Worm (Caenorhabditis elegans) whole organism, L4/young adult: Measurements from ENCODE around the gene irld-57.
A peak's percentile ranks its signal among the peaks of the same experiment; 100 is the strongest.
"Not testable (repeated sequence)": the region's sequence is repeated elsewhere in the genome, so short reads cannot be mapped to it uniquely, and the experiment has no call there.

Experiments used
- W03F9.2 ChIP-seq: fragments of 150-350 bp; optimal IDR thresholded peaks from 2 replicates; lab custom pipeline; 2014; ENCODE audit warnings: missing biosample characterization, missing genetic modification characterization
- dao-5 ChIP-seq: sonication (generic microtip); optimal IDR thresholded peaks from 2 replicates; lab custom pipeline; 2016; ENCODE audit warnings: missing genotype, missing genetic modification characterization, moderate library complexity, missing compliant biosample characterization
- him-1 ChIP-seq: sonication (generic microtip); optimal IDR thresholded peaks from 2 replicates; lab custom pipeline; 2016; ENCODE audit warnings: missing genotype, missing genetic modification reagents, missing genetic modification characterization, missing compliant biosample characterization

Gene irld-57

DNA sequence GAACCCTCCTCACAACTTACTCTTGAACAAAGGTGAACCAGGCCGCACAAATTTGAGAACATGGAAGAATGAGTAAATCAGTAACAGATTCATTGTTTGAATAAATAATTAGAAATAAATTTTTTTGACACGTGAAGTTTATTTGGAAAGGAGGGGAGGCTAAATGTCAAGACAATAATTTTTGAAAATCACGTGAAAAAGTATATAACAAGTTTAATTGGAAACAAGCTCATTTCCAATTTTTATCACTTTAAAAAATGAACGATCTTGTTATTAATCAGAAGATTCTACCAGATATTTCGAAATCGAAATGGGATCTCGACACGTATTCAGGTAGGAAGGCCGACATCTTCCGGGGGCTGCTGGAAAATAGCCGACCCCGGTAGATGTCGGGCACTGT lies at the start of gene irld-57, which contains the start of gene sfxn-1.3:
irld-57 (minus strand) TSS at position 101 of the 400 bp plus-strand sequence.
sfxn-1.3 (plus strand) TSS at position 232 of the 400 bp plus-strand sequence.
- TF ChIP-seq dao-5 (tag; lab: Kevin White, UChicago) = no peak
- no peak for TF ChIP-seq W03F9.2
- TF ChIP-seq him-1 = no peak

DNA sequence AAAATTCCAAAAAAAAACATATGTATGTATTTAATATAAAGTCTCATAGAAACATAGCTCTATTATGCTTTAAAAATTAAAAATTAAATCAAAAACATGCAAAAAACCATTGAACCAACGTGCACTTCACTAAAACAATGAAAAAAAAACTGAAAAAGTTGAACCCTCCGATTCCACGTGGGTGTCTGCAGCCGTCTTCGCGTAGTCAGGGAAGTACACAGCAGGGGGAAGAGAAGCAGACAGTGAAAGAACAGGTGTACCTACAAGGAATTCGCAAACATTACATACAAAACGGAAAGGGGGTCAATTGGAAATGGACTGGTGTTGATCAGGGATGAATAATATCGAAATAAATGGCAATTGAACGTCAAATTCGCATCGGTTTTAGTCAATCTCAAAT lies 47.4 kb upstream of the irld-57 start:
- TF ChIP-seq him-1 = no peak
- TF ChIP-seq W03F9.2 = no peak
- no peak for TF ChIP-seq dao-5 (tag; lab: Kevin White, UChicago)

- TF ChIP-seq dao-5 (tag; lab: Kevin White, UChicago) = no peak
- no peak for TF ChIP-seq W03F9.2
- no peak for TF ChIP-seq him-1
Observed at ce11 chrV:15773141-15773540, 46.6 kb upstream of the irld-57 start, which contains the start of gene nhr-60. TSS of gene nhr-60 (minus strand) at chrV:15773241.

DNA sequence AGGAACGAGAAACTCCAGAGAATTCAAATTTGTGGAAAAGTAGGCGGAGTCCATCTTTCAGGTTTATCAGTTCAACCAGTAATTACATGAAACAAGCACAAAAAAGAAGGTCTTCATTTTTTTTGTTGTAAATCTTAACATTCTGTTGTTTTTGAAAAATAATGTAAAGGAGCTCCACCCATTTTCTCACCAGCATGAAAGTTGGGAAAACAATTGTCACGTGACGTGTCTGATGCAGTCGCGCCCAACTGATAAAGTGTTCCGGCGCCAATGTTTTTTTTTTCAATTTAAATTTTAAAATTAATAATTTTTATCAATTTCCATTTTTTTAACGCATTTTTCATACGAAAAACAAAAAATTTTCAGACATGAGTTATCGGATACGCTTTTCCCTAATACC lies 42.6 kb upstream of the irld-57 start, which contains the start of gene F57A10.4:
F57A10.4 (plus strand) TSS at position 367 of the 400 bp plus-strand sequence.
- no peak for TF ChIP-seq him-1
- no peak for TF ChIP-seq dao-5 (tag; lab: Kevin White, UChicago)
- no peak for TF ChIP-seq W03F9.2

- TF ChIP-seq him-1 = peak; percentile 47
- TF ChIP-seq dao-5 (tag; lab: Kevin White, UChicago) = no peak
- TF ChIP-seq W03F9.2 = peak; percentile 95
Observed at ce11 chrV:15766122-15766594, 39.6 kb upstream of the irld-57 start, which contains the start of the genes haf-3 and F57A10.2. TSS of gene haf-3 (minus strand) at chrV:15766172. TSS of gene F57A10.2 (plus strand) at chrV:15766575.

- no peak for TF ChIP-seq dao-5 (tag; lab: Kevin White, UChicago)
- no peak for TF ChIP-seq W03F9.2
- TF ChIP-seq him-1 = no peak
Observed at ce11 chrV:15758449-15758848, 31.9 kb upstream of the irld-57 start, which contains the start of gene str-9. TSS of gene str-9 (plus strand) at chrV:15758749.

DNA sequence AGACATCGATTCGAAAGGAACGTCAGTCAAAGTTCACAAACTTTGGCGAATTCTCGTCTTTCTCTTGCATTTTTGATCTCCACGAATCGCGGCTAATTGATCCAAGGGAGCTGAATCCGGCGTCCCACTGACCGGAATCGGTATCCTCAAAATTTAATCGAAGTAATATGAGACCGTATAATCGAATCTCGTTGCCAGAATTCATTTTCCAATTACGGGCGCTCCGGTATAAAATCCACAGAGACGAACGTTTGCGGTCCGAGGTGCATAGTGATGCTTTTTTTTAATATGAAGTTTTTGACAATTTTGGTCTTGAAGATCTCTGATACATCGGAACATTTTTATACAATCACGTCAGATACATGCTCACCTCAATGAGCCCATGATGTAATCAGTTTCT lies 31.1 kb upstream of the irld-57 start:
- no peak for TF ChIP-seq him-1
- no peak for TF ChIP-seq dao-5 (tag; lab: Kevin White, UChicago)
- no peak for TF ChIP-seq W03F9.2

DNA sequence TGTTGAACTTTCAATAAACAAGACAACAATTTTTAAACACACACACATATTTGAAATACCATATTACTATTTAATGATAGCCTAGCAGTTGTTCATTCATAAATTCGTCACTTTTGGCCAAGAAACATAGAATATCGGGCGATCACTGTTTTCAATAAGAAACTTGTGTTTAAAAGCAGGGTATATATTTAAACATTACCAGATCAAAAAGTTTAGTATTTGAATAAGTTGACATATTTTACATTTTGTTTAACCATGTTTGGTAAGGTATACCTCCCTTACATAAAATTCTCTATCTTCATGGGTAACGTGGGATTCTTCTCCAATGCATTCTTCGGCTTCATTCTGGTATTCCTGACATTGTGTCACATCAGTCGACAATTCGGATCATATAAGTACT lies 28.2 kb upstream of the irld-57 start, which contains the start of gene str-8:
str-8 (plus strand) TSS at position 301 of the 400 bp plus-strand sequence.
- not testable (repeated sequence) for TF ChIP-seq dao-5 (tag; lab: Kevin White, UChicago); W03F9.2; him-1

DNA sequence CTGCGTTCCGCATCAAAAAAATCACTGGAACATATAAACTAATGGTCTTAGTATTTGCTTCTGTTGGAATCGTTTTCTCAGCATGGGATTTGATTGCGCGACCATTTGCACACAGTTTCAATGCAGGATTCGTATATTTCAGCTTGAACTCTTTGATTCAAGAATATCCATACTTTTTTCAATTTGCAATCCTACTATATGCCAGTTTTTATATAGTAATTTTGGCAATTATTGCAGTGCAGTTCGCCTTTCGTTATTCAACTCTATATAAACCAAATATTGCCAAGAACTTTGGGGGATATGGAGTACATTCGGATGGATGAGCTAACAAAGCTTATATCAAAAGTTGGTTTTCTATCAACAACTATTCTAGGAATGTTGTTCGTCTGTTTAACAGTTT lies 26.4 kb upstream of the irld-57 start, which contains the start of gene str-5:
str-5 (plus strand) TSS at position 301 of the 400 bp plus-strand sequence.
- TF ChIP-seq dao-5 (tag; lab: Kevin White, UChicago); W03F9.2; him-1: not testable (repeated sequence)

- TF ChIP-seq him-1 = no peak
- no peak for TF ChIP-seq W03F9.2
- no peak for TF ChIP-seq dao-5 (tag; lab: Kevin White, UChicago)
Observed at ce11 chrV:15752049-15752448, 25.5 kb upstream of the irld-57 start, which contains the start of gene str-43. TSS of gene str-43 (minus strand) at chrV:15752149.

DNA sequence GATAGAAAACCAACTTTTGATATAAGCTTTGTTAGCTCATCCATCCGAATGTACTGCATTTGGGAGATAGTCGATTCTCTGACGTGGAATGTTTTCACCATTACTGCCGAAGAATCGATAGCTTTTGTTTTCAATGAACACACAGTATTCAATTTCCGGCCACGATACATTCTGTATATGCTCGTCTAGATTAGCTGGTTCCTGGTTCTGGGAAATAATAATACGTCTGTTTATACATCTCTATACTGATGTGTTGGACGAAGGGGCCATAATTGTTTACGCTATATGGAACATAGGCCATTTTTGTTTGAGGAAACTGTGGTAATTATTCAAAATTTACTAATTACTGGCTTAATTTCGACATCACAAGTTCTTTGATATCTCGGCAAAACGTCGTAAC lies 23.6 kb upstream of the irld-57 start, which contains the start of gene str-6:
str-6 (minus strand) TSS at position 101 of the 400 bp plus-strand sequence.
- TF ChIP-seq W03F9.2 = no peak

ce11 chrV:15748343-15748742 lies 21.8 kb upstream of the irld-57 start, which contains the start of gene T23D5.8:
TSS of gene T23D5.8 (minus strand) at chrV:15748443.
- not testable (repeated sequence) for TF ChIP-seq W03F9.2; dao-5 (tag; lab: Kevin White, UChicago); him-1

DNA sequence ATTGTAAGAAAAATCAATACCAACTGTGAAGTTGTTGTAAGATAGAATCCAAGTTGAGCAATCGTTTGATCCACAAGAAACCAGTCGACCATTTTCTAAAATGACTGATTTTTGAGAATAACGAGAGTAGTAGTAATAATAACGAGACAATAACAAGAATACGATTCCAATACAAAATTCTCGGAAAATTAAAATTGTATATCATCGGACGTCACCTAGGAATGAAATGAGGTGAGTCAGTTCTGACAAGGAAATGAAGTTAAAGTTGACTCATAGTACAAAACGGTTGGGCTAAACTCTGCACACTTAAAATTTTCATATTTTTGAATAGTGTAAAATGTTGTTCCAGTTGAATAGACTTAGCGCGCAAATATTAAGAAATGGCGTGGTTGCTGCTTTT lies 17.9 kb upstream of the irld-57 start, which contains the start of gene str-19:
str-19 (minus strand) TSS at position 101 of the 400 bp plus-strand sequence.
- TF ChIP-seq W03F9.2; him-1; dao-5 (tag; lab: Kevin White, UChicago): not testable (repeated sequence)

DNA sequence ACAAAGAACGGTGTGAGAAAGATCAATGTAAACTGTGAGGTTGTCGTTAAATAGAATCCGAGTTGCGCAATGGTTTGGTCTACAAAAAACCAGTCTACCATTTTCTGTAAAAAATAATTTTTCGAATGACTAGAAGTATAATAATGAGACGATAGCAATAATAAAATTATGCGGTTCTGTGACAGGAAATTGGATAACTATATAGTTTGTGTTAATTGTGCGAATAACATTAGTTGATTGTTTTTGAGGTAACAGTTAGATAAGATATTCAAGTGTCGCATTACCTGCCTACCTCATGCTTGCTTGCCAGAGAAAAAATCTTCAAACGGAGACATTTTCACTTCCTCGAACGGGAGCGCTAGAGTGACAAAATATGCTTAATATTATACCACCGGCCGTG lies 15.3 kb upstream of the irld-57 start, which contains the start of gene str-18:
str-18 (minus strand) TSS at position 101 of the 400 bp plus-strand sequence.
- no peak for TF ChIP-seq dao-5 (tag; lab: Kevin White, UChicago)
- TF ChIP-seq W03F9.2 = no peak
- no peak for TF ChIP-seq him-1

ce11 chrV:15735720-15736119 lies 9.2 kb upstream of the irld-57 start, which contains the start of gene str-27:
TSS of gene str-27 (minus strand) at chrV:15735820.
- TF ChIP-seq him-1 (no peak), dao-5 (tag; lab: Kevin White, UChicago) (no peak), W03F9.2 (no peak)
